Fruit fly (Drosophila melanogaster) whole organism, wandering third instar larva: ENCODE measurements around the gene CCHa2.

Source experiments
- Abd-B ChIP-seq: fragments of >200 bp; optimal IDR thresholded peaks from 2 replicates; lab custom pipeline; 2017; ENCODE audit warnings: missing biosample characterization, missing genetic modification characterization
- CG32264 ChIP-seq: fragments of 200-800 bp; sonication (Bioruptor generic); optimal IDR thresholded peaks from 2 replicates; lab custom pipeline; 2016; ENCODE audit warnings: missing biosample characterization, missing genetic modification characterization
- CG9705 ChIP-seq: fragments of 200-800 bp; sonication (Bioruptor generic); optimal IDR thresholded peaks from 2 replicates; lab custom pipeline; 2018; ENCODE audit warnings: missing biosample characterization, mild to moderate bottlenecking, missing genetic modification characterization
- CrebA ChIP-seq: fragments of 200-800 bp; sonication (Bioruptor generic); optimal IDR thresholded peaks from 2 replicates; lab custom pipeline; 2016; ENCODE audit warnings: missing biosample characterization, mild to moderate bottlenecking, missing genetic modification characterization, borderline replicate concordance
- Dfd ChIP-seq: fragments of >200 bp; optimal IDR thresholded peaks from 2 replicates; lab custom pipeline; 2017; ENCODE audit warnings: missing biosample characterization, missing genetic modification characterization
- Dif ChIP-seq: fragments of 200-275, 200-300 bp; sonication (Bioruptor generic); optimal IDR thresholded peaks from 2 replicates; lab custom pipeline; 2018; ENCODE audit warnings: missing biosample characterization, missing genetic modification characterization; ENCODE audit not compliant: partially characterized antibody
- GATAd ChIP-seq: sonication (Bioruptor generic); optimal IDR thresholded peaks from 2 replicates; lab custom pipeline; 2016; ENCODE audit warnings: missing biosample characterization, missing genetic modification characterization
- HLH106 ChIP-seq: fragments of 200-800 bp; optimal IDR thresholded peaks from 3 replicates; lab custom pipeline; 2019; ENCODE audit warnings: missing biosample characterization, mild to moderate bottlenecking, missing genetic modification characterization, moderate library complexity
- Hnf4 ChIP-seq: fragments of 200-800 bp; sonication (Bioruptor generic); optimal IDR thresholded peaks from 2 replicates; lab custom pipeline; 2016; ENCODE audit warnings: missing biosample characterization, mild to moderate bottlenecking, missing genetic modification characterization
- Hr78 ChIP-seq: fragments of >200 bp; optimal IDR thresholded peaks from 2 replicates; lab custom pipeline; 2017; ENCODE audit warnings: missing biosample characterization, missing genetic modification characterization
- Hr83 ChIP-seq: fragments of 200-300 bp; sonication (Bioruptor generic); optimal IDR thresholded peaks from 2 replicates; lab custom pipeline; 2016; ENCODE audit warnings: missing biosample characterization, mild to moderate bottlenecking, missing genetic modification characterization, moderate library complexity; ENCODE audit not compliant: poor library complexity, severe bottlenecking
- Jra ChIP-seq: sonication (Bioruptor generic); optimal IDR thresholded peaks from 2 replicates; lab custom pipeline; 2016; ENCODE audit warnings: missing biosample characterization, missing genetic modification characterization
- Mio ChIP-seq: sonication (Bioruptor generic); optimal IDR thresholded peaks from 2 replicates; lab custom pipeline; 2016; ENCODE audit warnings: missing biosample characterization, missing genetic modification characterization
- Myc ChIP-seq: fragments of >200 bp; optimal IDR thresholded peaks from 2 replicates; lab custom pipeline; 2017
- N ChIP-seq: fragments of >200 bp; optimal IDR thresholded peaks from 2 replicates; lab custom pipeline; 2018; ENCODE audit warnings: missing biosample characterization, missing external identifiers, missing genetic modification characterization
- OdsH ChIP-seq: fragments of 200-800 bp; sonication (Bioruptor generic); optimal IDR thresholded peaks from 2 replicates; lab custom pipeline; 2016; ENCODE audit warnings: missing biosample characterization, mild to moderate bottlenecking, missing genetic modification characterization
- Rel ChIP-seq, 2 experiments: fragments of 200-800 bp; sonication (Bioruptor generic) in 1 of 2; optimal IDR thresholded peaks; 2 replicates in 1 of 2; 3 replicates in 1 of 2; lab custom pipeline; 2016 to 2019; ENCODE audit warnings: mild to moderate bottlenecking in 2 of 2, missing biosample characterization in 2 of 2, missing genetic modification characterization in 2 of 2, moderate library complexity in 1 of 2
- Sp1 ChIP-seq: fragments of 200-800 bp; sonication (Bioruptor generic); optimal IDR thresholded peaks from 3 replicates; lab custom pipeline; 2019; ENCODE audit warnings: missing biosample characterization, mild to moderate bottlenecking, missing genetic modification characterization, moderate library complexity
- Vsx2 ChIP-seq: fragments of 200-300, 225-300 bp; sonication (Bioruptor generic); optimal IDR thresholded peaks from 2 replicates; lab custom pipeline; 2018; ENCODE audit warnings: missing biosample characterization, missing genetic modification characterization; ENCODE audit not compliant: partially characterized antibody
- br ChIP-seq: fragments of 200-800 bp; sonication (Bioruptor generic); optimal IDR thresholded peaks from 2 replicates; lab custom pipeline; 2016; ENCODE audit warnings: missing biosample characterization, missing genetic modification characterization
- brk ChIP-seq: fragments of 200-800 bp; sonication (Bioruptor generic); optimal IDR thresholded peaks from 2 replicates; lab custom pipeline; 2016; ENCODE audit warnings: missing biosample characterization, mild to moderate bottlenecking, missing genetic modification characterization
- dl ChIP-seq, 2 experiments: fragments of 175-275, 200-275 bp in 1 of 2; fragments of 200-275 bp in 1 of 2; sonication (Bioruptor generic); optimal IDR thresholded peaks; lab custom pipeline; 2018; ENCODE audit warnings: mild to moderate bottlenecking in 2 of 2, missing biosample characterization in 2 of 2, missing genetic modification characterization in 2 of 2, moderate library complexity in 2 of 2; ENCODE audit not compliant: partially characterized antibody in 2 of 2, insufficient read depth in 1 of 2
- dmrt93B ChIP-seq: fragments of 200-800 bp; sonication (Bioruptor generic); optimal IDR thresholded peaks from 2 replicates; lab custom pipeline; 2018; ENCODE audit warnings: missing biosample characterization, mild to moderate bottlenecking, missing genetic modification characterization
- dsf ChIP-seq: sonication (Bioruptor generic); optimal IDR thresholded peaks from 2 replicates; lab custom pipeline; 2016; ENCODE audit warnings: missing biosample characterization, missing genetic modification characterization, borderline replicate concordance
- ey ChIP-seq: fragments of 200-800 bp; sonication (Bioruptor generic); optimal IDR thresholded peaks from 2 replicates; lab custom pipeline; 2016; ENCODE audit warnings: missing biosample characterization, missing genetic modification characterization
- foxo ChIP-seq, 2 experiments: fragments of 200-800 bp; sonication (Bioruptor generic); optimal IDR thresholded peaks; 2 replicates in 1 of 2; 3 replicates in 1 of 2; lab custom pipeline; 2016 to 2017; ENCODE audit warnings: missing biosample characterization in 2 of 2, missing genetic modification characterization in 2 of 2
- fru ChIP-seq: fragments of 200-800 bp; sonication (Bioruptor generic); optimal IDR thresholded peaks from 3 replicates; lab custom pipeline; 2016; ENCODE audit warnings: missing biosample characterization, mild to moderate bottlenecking, missing genetic modification characterization
- h ChIP-seq: fragments of 200-800 bp; sonication (Bioruptor generic); optimal IDR thresholded peaks from 3 replicates; lab custom pipeline; 2016; ENCODE audit warnings: missing biosample characterization, mild to moderate bottlenecking, missing genetic modification characterization
- jim ChIP-seq: fragments of 175-275, 200-325 bp; sonication (Bioruptor generic); optimal IDR thresholded peaks from 2 replicates; lab custom pipeline; 2016; ENCODE audit warnings: missing biosample characterization, mild to moderate bottlenecking, missing genetic modification characterization
- lola ChIP-seq: fragments of >200 bp; optimal IDR thresholded peaks from 2 replicates; lab custom pipeline; 2017; ENCODE audit warnings: missing biosample characterization, missing genetic modification characterization
- pan ChIP-seq: fragments of >200 bp; optimal IDR thresholded peaks from 2 replicates; lab custom pipeline; 2017
- psq ChIP-seq: fragments of 200-800 bp; sonication (Bioruptor generic); optimal IDR thresholded peaks from 3 replicates; lab custom pipeline; 2017; ENCODE audit warnings: missing biosample characterization, mild to moderate bottlenecking, missing genetic modification characterization, moderate library complexity
- rgr ChIP-seq: fragments of 200-800 bp; sonication (Bioruptor generic); optimal IDR thresholded peaks from 3 replicates; lab custom pipeline; 2016; ENCODE audit warnings: missing biosample characterization, mild to moderate bottlenecking, missing genetic modification characterization
- sage ChIP-seq: fragments of 200-800 bp; sonication (Bioruptor generic); optimal IDR thresholded peaks from 2 replicates; lab custom pipeline; 2016; ENCODE audit warnings: missing biosample characterization, mild to moderate bottlenecking, missing genetic modification characterization
- sv ChIP-seq: fragments of 200-800 bp; sonication (Bioruptor generic); optimal IDR thresholded peaks from 3 replicates; lab custom pipeline; 2016; ENCODE audit warnings: missing biosample characterization, missing genetic modification characterization
- tai ChIP-seq: sonication (Bioruptor generic); optimal IDR thresholded peaks from 2 replicates; lab custom pipeline; 2016; ENCODE audit warnings: missing biosample characterization, missing genetic modification characterization
- usp ChIP-seq: fragments of >200 bp; optimal IDR thresholded peaks from 2 replicates; lab custom pipeline; 2017; ENCODE audit warnings: missing biosample characterization, missing genetic modification characterization
- woc ChIP-seq: sonication (Bioruptor generic); optimal IDR thresholded peaks from 2 replicates; lab custom pipeline; 2016; ENCODE audit warnings: missing biosample characterization, mild to moderate bottlenecking, missing genetic modification characterization

CCHa2 gene

DNA sequence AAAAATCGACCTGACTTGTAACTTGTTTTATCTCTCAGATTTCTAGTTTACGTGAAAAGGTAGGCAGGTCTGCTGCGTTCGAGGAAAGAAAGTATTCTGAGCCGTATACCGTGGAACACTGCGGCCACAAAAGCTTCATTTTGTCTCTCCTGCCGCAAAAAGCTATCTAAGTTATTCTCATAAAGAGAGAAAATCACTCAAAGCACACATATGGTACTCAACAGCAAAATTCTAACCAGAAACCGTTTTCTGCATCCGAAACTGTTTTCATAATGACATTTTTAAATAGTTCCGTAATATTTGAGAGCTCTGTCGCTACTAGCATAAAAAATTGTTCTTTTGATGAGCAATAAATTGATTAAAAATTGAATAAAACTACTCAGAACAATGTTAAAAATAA lies 15.3 kb downstream of the CCHa2 start, which contains the start of the genes CG9813 and CG8870:
Gene CG9813, minus strand, starts transcription at position 101 of the 400 bp plus-strand sequence.
Gene CG8870, plus strand, starts transcription at position 168 of the 400 bp plus-strand sequence.
- TF ChIP-seq N (GFP tag; lab: Kevin White, UChicago) (no peak), Hnf4 (GFP tag; lab: Kevin White, UChicago) (no peak), GATAd (GFP tag; lab: Kevin White, UChicago) (no peak), ey (GFP tag; lab: Kevin White, UChicago) (no peak), CG9705 (GFP tag; lab: Kevin White, UChicago) (no peak), OdsH (GFP tag; lab: Kevin White, UChicago) (no peak), HLH106 (tag; lab: Kevin White, UChicago) (no peak), Dfd (GFP tag; lab: Kevin White, UChicago) (no peak), br (GFP tag; lab: Kevin White, UChicago) (no peak), Sp1 (GFP tag; lab: Kevin White, UChicago) (no peak), sage (GFP tag; lab: Kevin White, UChicago) (no peak), CG32264 (GFP tag; lab: Kevin White, UChicago) (no peak), fru (GFP tag; lab: Kevin White, UChicago) (no peak)

- TF ChIP-seq dsf (GFP tag; lab: Kevin White, UChicago) (no peak), Dfd (GFP tag; lab: Kevin White, UChicago) (no peak)
- TF ChIP-seq, all 38 proteins: peak for 0
Observed at dm6 chr3R:13374913-13375312, 20.1 kb downstream of the CCHa2 start.

DNA sequence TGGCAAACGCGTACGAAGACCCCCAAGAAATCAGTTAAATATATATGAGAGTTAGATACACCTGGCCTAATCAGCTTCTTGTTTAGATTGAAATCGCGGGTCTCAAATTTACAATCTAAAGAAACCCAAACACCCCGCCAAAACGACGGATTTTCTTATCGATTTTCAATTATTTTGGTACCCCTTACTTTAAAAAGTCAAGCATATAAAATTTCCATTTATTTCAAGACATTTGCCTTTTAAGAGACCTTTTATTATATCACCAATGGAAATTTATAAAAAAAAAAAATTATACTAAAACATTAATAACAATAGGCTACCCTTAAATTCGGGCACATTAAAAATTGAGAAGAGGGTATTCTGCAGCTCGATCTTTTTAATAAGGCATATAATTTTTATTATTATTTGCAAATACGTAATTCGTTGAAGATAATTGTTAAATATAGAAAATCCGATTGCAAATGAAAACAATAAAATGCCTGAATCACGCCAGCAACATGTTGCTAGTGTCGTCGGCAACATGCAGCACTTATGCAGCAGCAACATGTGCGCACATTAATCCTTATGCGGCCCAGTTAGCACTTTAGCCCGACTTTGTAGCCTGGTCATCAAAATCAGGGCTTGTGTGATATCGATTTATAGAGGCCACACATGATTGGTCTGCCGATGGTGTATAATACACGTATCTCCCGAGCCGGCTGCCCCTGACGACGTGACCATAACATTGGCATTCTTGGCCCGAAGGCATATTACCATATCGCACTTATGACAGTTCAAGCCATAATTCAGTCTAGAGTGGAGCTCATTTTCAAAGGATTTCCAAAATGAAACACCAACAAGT lies 22.9 kb downstream of the CCHa2 start, which contains the start of the genes Lip3 and CG34309:
Gene Lip3, minus strand, starts transcription at position 65 of the 841 bp plus-strand sequence.
Gene CG34309, plus strand, starts transcription at position 791 of the 841 bp plus-strand sequence.
- TF ChIP-seq sv (GFP tag; lab: Kevin White, UChicago) (no peak), usp (GFP tag; lab: Kevin White, UChicago) (no peak), dmrt93B (peak; percentile 60), Hnf4 (GFP tag; lab: Kevin White, UChicago) (peak; percentile 67), lola (no peak), Abd-B (no peak), rgr (GFP tag; lab: Kevin White, UChicago) (peak; percentile 82), pan (no peak), Rel (GFP tag; optimal IDR thresholded peaks at IDR 0.05; lab: Kevin White, UChicago) (peak; percentile 32), Rel (tag; optimal IDR thresholded peaks at IDR 0.05; lab: Kevin White, UChicago) (no peak), Mio (GFP tag; lab: Kevin White, UChicago) (no peak), CrebA (GFP tag; lab: Kevin White, UChicago) (peak; percentile 0), br (GFP tag; lab: Kevin White, UChicago) (peak; percentile 51), CG9705 (GFP tag; lab: Kevin White, UChicago) (no peak), fru (GFP tag; lab: Kevin White, UChicago) (peak; percentile 76), N (GFP tag; lab: Kevin White, UChicago) (no peak), Myc (lab: Kevin White, UChicago) (no peak), Hr83 (GFP tag; lab: Kevin White, UChicago) (no peak), psq (GFP tag; lab: Kevin White, UChicago) (peak; percentile 73), tai (peak; percentile 9), CG32264 (GFP tag; lab: Kevin White, UChicago) (peak; percentile 1), Jra (GFP tag; lab: Kevin White, UChicago) (peak; percentile 52), foxo (GFP tag; optimal IDR thresholded peaks at IDR 0.05; lab: Kevin White, UChicago) (peak in 1 of 2 experiments; percentile 65), Vsx2 (no peak), woc (GFP tag; lab: Kevin White, UChicago) (no peak), Dif (GFP tag; lab: Kevin White, UChicago) (no peak), dl (GFP tag; optimal IDR thresholded peaks at IDR 0.05; lab: Kevin White, UChicago; ENCODE audit: insufficient read depth in 1 of 2, partially characterized antibody in 2 of 2) (no peak), ey (GFP tag; lab: Kevin White, UChicago) (peak; percentile 73), brk (GFP tag; lab: Kevin White, UChicago) (peak; percentile 82), HLH106 (tag; lab: Kevin White, UChicago) (peak; percentile 69), Hr78 (GFP tag; lab: Kevin White, UChicago) (no peak), jim (GFP tag; lab: Kevin White, UChicago) (no peak), Sp1 (GFP tag; lab: Kevin White, UChicago) (peak; percentile 88), dsf (GFP tag; lab: Kevin White, UChicago) (no peak), OdsH (GFP tag; lab: Kevin White, UChicago) (peak; percentile 81), sage (GFP tag; lab: Kevin White, UChicago) (peak; percentile 24), GATAd (GFP tag; lab: Kevin White, UChicago) (no peak), Dfd (GFP tag; lab: Kevin White, UChicago) (no peak), h (peak; percentile 82)
